Comparison of ENCODE assay signal across 1 fruit fly cellular context in genomic region chr3L:4541573-4542371, dm6.
TF ChIP-seq lines count a peak whose summit lies in the region.

Gene CG11357 (plus strand): TSS chr3L:4542051.

TF ChIP-seq in whole organism, embryonic, 481 proteins besides CTCF, POLR2A, EP300 and RAD21 (continued from another document and continues in another):
- TF ChIP-seq mld (GFP tag; IDR thresholded peaks at IDR 0.05; lab: Robert Waterston, UW; ENCODE audit: partially characterized antibody) (peak; percentile 74; the same call in 2 of the 3 replicates), onecut (GFP tag; IDR thresholded peaks at IDR 0.05; lab: Robert Waterston, UW) (peak; percentile 96), gfzf (GFP tag; optimal IDR thresholded peaks at IDR 0.05; lab: Kevin White, UChicago) (no peak), vnd (GFP tag; IDR thresholded peaks at IDR 0.05; lab: Robert Waterston, UW; ENCODE audit: partially characterized antibody) (peak; percentile 78), CG9437 (GFP tag; optimal IDR thresholded peaks at IDR 0.05; lab: Kevin White, UChicago) (peak; percentile 93), BtbVII (GFP tag; optimal IDR thresholded peaks at IDR 0.05; lab: Kevin White, UChicago) (peak; percentile 98), Stat92E (GFP tag; optimal IDR thresholded peaks at IDR 0.05; lab: Kevin White, UChicago) (peak in 1 of 3 experiments; percentile 95), CG30403 (GFP tag; optimal IDR thresholded peaks at IDR 0.05; lab: Kevin White, UChicago) (peak; percentile 97), Dip3 (GFP tag; optimal IDR thresholded peaks at IDR 0.05; lab: Kevin White, UChicago) (peak; percentile 79), ems (GFP tag; optimal IDR thresholded peaks at IDR 0.05; lab: Kevin White, UChicago) (peak; percentile 85), CG13894 (tag; optimal IDR thresholded peaks at IDR 0.05; lab: Kevin White, UChicago) (peak; percentile 98), Asciz (GFP tag; optimal IDR thresholded peaks at IDR 0.05; lab: Kevin White, UChicago) (peak; percentile 98), klu (GFP tag; IDR thresholded peaks at IDR 0.05; lab: Robert Waterston, UW) (peak; percentile 98), Mad (GFP tag; optimal IDR thresholded peaks at IDR 0.05; lab: Kevin White, UChicago) (peak; percentile 93), dmrt11E (tag; optimal IDR thresholded peaks at IDR 0.05; lab: Kevin White, UChicago) (peak; percentile 98), mam (GFP tag; optimal IDR thresholded peaks at IDR 0.05; lab: Kevin White, UChicago) (peak; percentile 86), da (GFP tag; optimal IDR thresholded peaks at IDR 0.05; lab: Kevin White, UChicago) (no peak), sim (GFP tag; IDR thresholded peaks at IDR 0.05; lab: Robert Waterston, UW) (peak; percentile 99), pnt (GFP tag; optimal IDR thresholded peaks at IDR 0.05; lab: Kevin White, UChicago) (peak; percentile 82), CG10959 (GFP tag; IDR thresholded peaks at IDR 0.05; lab: Robert Waterston, UW) (peak; percentile 97), sd (tag; optimal IDR thresholded peaks at IDR 0.05; lab: Kevin White, UChicago) (peak; percentile 97), sc (optimal IDR thresholded peaks at IDR 0.05; lab: Kevin White, UChicago) (no peak), sc (GFP tag; optimal IDR thresholded peaks at IDR 0.05; lab: Kevin White, UChicago) (peak; percentile 94), pho (GFP tag; optimal IDR thresholded peaks at IDR 0.05; lab: Kevin White, UChicago) (peak; percentile 90), CG10209 (GFP tag; optimal IDR thresholded peaks at IDR 0.05; lab: Kevin White, UChicago) (peak; percentile 98), lbe (GFP tag; optimal IDR thresholded peaks at IDR 0.05; lab: Kevin White, UChicago) (peak; percentile 93), gro (GFP tag; optimal IDR thresholded peaks at IDR 0.05; lab: Kevin White, UChicago) (peak; percentile 84), CG9609 (GFP tag; optimal IDR thresholded peaks at IDR 0.05; lab: Kevin White, UChicago) (peak; percentile 25), CG10543 (GFP tag; optimal IDR thresholded peaks at IDR 0.05; lab: Kevin White, UChicago) (peak; percentile 98), lmd (GFP tag; IDR thresholded peaks at IDR 0.05; lab: Robert Waterston, UW) (peak; percentile 99), CG32767 (GFP tag; IDR thresholded peaks at IDR 0.05; lab: Robert Waterston, UW) (peak; percentile 99), trem (tag; optimal IDR thresholded peaks at IDR 0.05; lab: Kevin White, UChicago) (peak; percentile 97), tup (GFP tag; optimal IDR thresholded peaks at IDR 0.05; lab: Kevin White, UChicago) (peak; percentile 89), CG7745 (tag; optimal IDR thresholded peaks at IDR 0.05; lab: Kevin White, UChicago) (peak; percentile 87), ato (GFP tag; IDR thresholded peaks at IDR 0.05; lab: Robert Waterston, UW; ENCODE audit: partially characterized antibody) (peak; percentile 78), Hand (GFP tag; optimal IDR thresholded peaks at IDR 0.05; lab: Kevin White, UChicago) (peak; percentile 98), hbn (GFP tag; IDR thresholded peaks at IDR 0.05; lab: Robert Waterston, UW; ENCODE audit: partially characterized antibody) (peak; percentile 66), bigmax (GFP tag; optimal IDR thresholded peaks at IDR 0.05; lab: Kevin White, UChicago) (peak; percentile 70), Rx (GFP tag; IDR thresholded peaks at IDR 0.05; lab: Robert Waterston, UW) (peak; percentile 96), run (tag; optimal IDR thresholded peaks at IDR 0.05; lab: Kevin White, UChicago) (peak; percentile 99), CG2202 (tag; optimal IDR thresholded peaks at IDR 0.05; lab: Kevin White, UChicago) (peak; percentile 98), Hr78 (GFP tag; optimal IDR thresholded peaks at IDR 0.05; lab: Kevin White, UChicago) (peak in 1 of 2 experiments; percentile 94), tin (GFP tag; optimal IDR thresholded peaks at IDR 0.05; lab: Kevin White, UChicago) (peak; percentile 96), CG4328 (GFP tag; optimal IDR thresholded peaks at IDR 0.05; lab: Kevin White, UChicago) (peak; percentile 97), Ets65A (GFP tag; lab: Kevin White, UChicago) (peak; percentile 96), CG33557 (GFP tag; optimal IDR thresholded peaks at IDR 0.05; lab: Kevin White, UChicago) (peak; percentile 97), kah (GFP tag; optimal IDR thresholded peaks at IDR 0.05; lab: Kevin White, UChicago) (peak; percentile 95), sr (GFP tag; IDR thresholded peaks at IDR 0.05; lab: Robert Waterston, UW) (peak; percentile 89), CG31224 (GFP tag; IDR thresholded peaks at IDR 0.05; lab: Robert Waterston, UW) (peak; percentile 97), Ssrp (tag; optimal IDR thresholded peaks at IDR 0.05; lab: Kevin White, UChicago) (peak; percentile 98), Nf-YA (GFP tag; IDR thresholded peaks at IDR 0.05; lab: Robert Waterston, UW) (peak; percentile 98), CG6272 (GFP tag; IDR thresholded peaks at IDR 0.05; lab: Robert Waterston, UW) (peak; percentile 99), gt (GFP tag; IDR thresholded peaks at IDR 0.05; lab: Robert Waterston, UW) (peak; percentile 96), shn (GFP tag; optimal IDR thresholded peaks at IDR 0.05; lab: Kevin White, UChicago) (peak; percentile 50), CG1024 (GFP tag; IDR thresholded peaks at IDR 0.05; lab: Robert Waterston, UW) (peak; percentile 95), CG15269 (tag; optimal IDR thresholded peaks at IDR 0.05; lab: Kevin White, UChicago) (peak; percentile 100), sug (tag; optimal IDR thresholded peaks at IDR 0.05; lab: Kevin White, UChicago) (peak; percentile 98), lov (optimal IDR thresholded peaks at IDR 0.05; lab: Kevin White, UChicago) (no peak), lov (GFP tag; IDR thresholded peaks at IDR 0.05; lab: Robert Waterston, UW) (peak; percentile 97), cato (GFP tag; optimal IDR thresholded peaks at IDR 0.05; lab: Kevin White, UChicago; ENCODE audit: borderline replicate concordance) (peak; percentile 92), pb (GFP tag; optimal IDR thresholded peaks at IDR 0.05; lab: Kevin White, UChicago) (peak; percentile 50), dmrt99B (tag; optimal IDR thresholded peaks at IDR 0.05; lab: Kevin White, UChicago) (peak; percentile 99), CG2889 (GFP tag; IDR thresholded peaks at IDR 0.05; lab: Robert Waterston, UW) (peak; percentile 97), CoRest (tag; optimal IDR thresholded peaks at IDR 0.05; lab: Kevin White, UChicago) (peak; percentile 99), CG15696 (tag; optimal IDR thresholded peaks at IDR 0.05; lab: Kevin White, UChicago) (peak; percentile 98), CG15601 (tag; optimal IDR thresholded peaks at IDR 0.05; lab: Kevin White, UChicago) (peak; percentile 98), grn (GFP tag; optimal IDR thresholded peaks at IDR 0.05; lab: Kevin White, UChicago) (peak; percentile 34), Atf-2 (GFP tag; optimal IDR thresholded peaks at IDR 0.05; lab: Kevin White, UChicago) (peak; percentile 62), Poxn (GFP tag; IDR thresholded peaks at IDR 0.05; lab: Robert Waterston, UW) (peak; percentile 95), CG17359 (tag; optimal IDR thresholded peaks at IDR 0.05; lab: Kevin White, UChicago) (peak; percentile 99), gsb-n (tag; optimal IDR thresholded peaks at IDR 0.05; lab: Kevin White, UChicago) (peak; percentile 99), Vsx1 (GFP tag; optimal IDR thresholded peaks at IDR 0.05; lab: Kevin White, UChicago) (peak; percentile 95), Sry-β (GFP tag; optimal IDR thresholded peaks at IDR 0.05; lab: Kevin White, UChicago) (peak; percentile 67), tx (GFP tag; optimal IDR thresholded peaks at IDR 0.05; lab: Kevin White, UChicago) (peak; percentile 64), CG32772 (GFP tag; IDR thresholded peaks at IDR 0.05; lab: Robert Waterston, UW) (peak; percentile 98), Nf-YB (GFP tag; optimal IDR thresholded peaks at IDR 0.05; lab: Kevin White, UChicago) (peak; percentile 91), Dip2 (GFP tag; IDR thresholded peaks at IDR 0.05; lab: Robert Waterston, UW) (peak; percentile 71; the same call in 1 of the 2 replicates), btn (GFP tag; optimal IDR thresholded peaks at IDR 0.05; lab: Kevin White, UChicago) (peak; percentile 47), bab2 (GFP tag; optimal IDR thresholded peaks at IDR 0.05; lab: Kevin White, UChicago) (peak; percentile 89), CG2129 (GFP tag; IDR thresholded peaks at IDR 0.05; lab: Robert Waterston, UW; ENCODE audit: partially characterized antibody) (no peak), disco-r (GFP tag; optimal IDR thresholded peaks at IDR 0.05; lab: Kevin White, UChicago) (peak; percentile 21), CG3995 (GFP tag; optimal IDR thresholded peaks at IDR 0.05; lab: Kevin White, UChicago) (peak; percentile 50), z (GFP tag; IDR thresholded peaks at IDR 0.05; lab: Robert Waterston, UW) (peak; percentile 78; the same call in 2 of the 3 replicates), pita (GFP tag; optimal IDR thresholded peaks at IDR 0.05; lab: Kevin White, UChicago) (no peak), ranshi (GFP tag; IDR thresholded peaks at IDR 0.05; lab: Robert Waterston, UW) (peak; percentile 99), cas (GFP tag; IDR thresholded peaks at IDR 0.05; lab: Robert Waterston, UW) (peak; percentile 98), CG5245 (GFP tag; optimal IDR thresholded peaks at IDR 0.05; lab: Kevin White, UChicago) (peak; percentile 86), CG14667 (GFP tag; IDR thresholded peaks at IDR 0.05; lab: Robert Waterston, UW) (peak; percentile 98), croc (GFP tag; conservative IDR thresholded peaks at IDR 0.05; lab: Robert Waterston, UW) (peak; percentile 98), hth (optimal IDR thresholded peaks at IDR 0.05; lab: Kevin White, UChicago) (no peak), Neu2 (GFP tag; optimal IDR thresholded peaks at IDR 0.05; lab: Kevin White, UChicago; ENCODE audit: borderline replicate concordance) (no peak), Kr (GFP tag; optimal IDR thresholded peaks at IDR 0.05; lab: Kevin White, UChicago) (no peak), CG16813 (GFP tag; IDR thresholded peaks at IDR 0.05; lab: Robert Waterston, UW; ENCODE audit: partially characterized antibody) (peak; percentile 72), gcm (GFP tag; optimal IDR thresholded peaks at IDR 0.05; lab: Kevin White, UChicago) (peak; percentile 99), ara (GFP tag; IDR thresholded peaks at IDR 0.05; lab: Robert Waterston, UW) (peak; percentile 99), Hey (tag; optimal IDR thresholded peaks at IDR 0.05; lab: Kevin White, UChicago) (peak; percentile 83), CG12071 (GFP tag; optimal IDR thresholded peaks at IDR 0.05; lab: Kevin White, UChicago) (peak; percentile 93), p53 (GFP tag; optimal IDR thresholded peaks at IDR 0.05; lab: Kevin White, UChicago) (peak; percentile 56), CG12236 (GFP tag; optimal IDR thresholded peaks at IDR 0.05; lab: Kevin White, UChicago) (peak; percentile 45), lola (GFP tag; optimal IDR thresholded peaks at IDR 0.05; lab: Kevin White, UChicago) (peak in 1 of 3 experiments; percentile 98), Sry-δ (GFP tag; optimal IDR thresholded peaks at IDR 0.05; lab: Kevin White, UChicago) (peak; percentile 73), CG11247 (GFP tag; IDR thresholded peaks at IDR 0.05; lab: Robert Waterston, UW) (peak; percentile 98), Dfd (GFP tag; optimal IDR thresholded peaks at IDR 0.05; lab: Kevin White, UChicago) (no peak), CG11560 (tag; IDR thresholded peaks at IDR 0.05; lab: Robert Waterston, UW) (peak; percentile 93), eyg (GFP tag; optimal IDR thresholded peaks at IDR 0.05; lab: Kevin White, UChicago) (peak; percentile 58), CG34376 (GFP tag; optimal IDR thresholded peaks at IDR 0.05; lab: Kevin White, UChicago) (peak; percentile 94), fd64A (GFP tag; optimal IDR thresholded peaks at IDR 0.05; lab: Kevin White, UChicago) (peak; percentile 90), insv (GFP tag; optimal IDR thresholded peaks at IDR 0.05; lab: Kevin White, UChicago) (peak in 1 of 2 experiments; percentile 81), CG31388 (GFP tag; optimal IDR thresholded peaks at IDR 0.05; lab: Kevin White, UChicago) (peak; percentile 90), Hr51 (GFP tag; optimal IDR thresholded peaks at IDR 0.05; lab: Kevin White, UChicago) (peak; percentile 90 to 99), TFAM (GFP tag; optimal IDR thresholded peaks at IDR 0.05; lab: Kevin White, UChicago) (peak; percentile 54), CG12104 (GFP tag; optimal IDR thresholded peaks at IDR 0.05; lab: Kevin White, UChicago) (peak; percentile 92), Nf-YC (tag; optimal IDR thresholded peaks at IDR 0.05; lab: Kevin White, UChicago) (peak; percentile 92), CG18619 (GFP tag; optimal IDR thresholded peaks at IDR 0.05; lab: Kevin White, UChicago) (peak; percentile 98), slbo (GFP tag; IDR thresholded peaks at IDR 0.05; lab: Robert Waterston, UW) (peak; percentile 99), CkIIα-i1 (GFP tag; IDR thresholded peaks at IDR 0.05; lab: Robert Waterston, UW) (peak; percentile 91), MTF-1 (GFP tag; optimal IDR thresholded peaks at IDR 0.05; lab: Kevin White, UChicago; ENCODE audit: borderline replicate concordance) (peak; percentile 96), h (optimal IDR thresholded peaks at IDR 0.05; lab: Kevin White, UChicago) (no peak), Xbp1 (GFP tag; optimal IDR thresholded peaks at IDR 0.05; lab: Kevin White, UChicago) (peak; percentile 98), CG7839 (tag; optimal IDR thresholded peaks at IDR 0.05; lab: Kevin White, UChicago) (peak; percentile 99), sisA (GFP tag; IDR thresholded peaks at IDR 0.05; lab: Robert Waterston, UW) (peak; percentile 98), CG8388 (GFP tag; optimal IDR thresholded peaks at IDR 0.05; lab: Kevin White, UChicago) (peak; percentile 99), HHEX (GFP tag; optimal IDR thresholded peaks at IDR 0.05; lab: Kevin White, UChicago) (peak; percentile 98), wdn (GFP tag; IDR thresholded peaks at IDR 0.05; lab: Robert Waterston, UW) (peak; percentile 98), CG3838 (GFP tag; optimal IDR thresholded peaks at IDR 0.05; lab: Kevin White, UChicago) (peak; percentile 91), CG15073 (GFP tag; optimal IDR thresholded peaks at IDR 0.05; lab: Kevin White, UChicago) (peak; percentile 81), Sin3A (optimal IDR thresholded peaks at IDR 0.05; lab: Kevin White, UChicago) (no peak), hb (GFP tag; IDR thresholded peaks at IDR 0.05; lab: Robert Waterston, UW; ENCODE audit: partially characterized antibody) (peak; percentile 70), Gug (GFP tag; IDR thresholded peaks at IDR 0.05; lab: Robert Waterston, UW) (peak; percentile 96), Spps (tag; optimal IDR thresholded peaks at IDR 0.05; lab: Kevin White, UChicago) (peak; percentile 98), Camta (GFP tag; optimal IDR thresholded peaks at IDR 0.05; lab: Kevin White, UChicago) (peak; percentile 76)
